Worm (Caenorhabditis elegans): Measurements from ENCODE around the gene acd-3.

ce11 chrX:14881119-14881518, 32.0 kb downstream of the acd-3 start, which contains the start of gene flp-8:
- no peak for TF ChIP-seq T20F7.1 (GFP tag; optimal IDR thresholded peaks at IDR 0.05)
- no peak for TF ChIP-seq nhr-28 (tag; optimal IDR thresholded peaks at IDR 0.05)
- no peak for TF ChIP-seq fkh-10 (GFP tag; optimal IDR thresholded peaks at IDR 0.05)
- TF ChIP-seq Y5F2A.4 (GFP tag; optimal IDR thresholded peaks at IDR 0.05): no peak
- no peak for TF ChIP-seq ztf-7 (tag; optimal IDR thresholded peaks at IDR 0.05)
- no peak for TF ChIP-seq aha-1 (tag)
- no peak for TF ChIP-seq ctbp-1 (GFP tag; IDR thresholded peaks at IDR 0.05)
- TF ChIP-seq dve-1 (tag; optimal IDR thresholded peaks at IDR 0.05; ENCODE audit: insufficient read depth): no peak
- TF ChIP-seq ama-1 (optimal IDR thresholded peaks at IDR 0.05): no peak

Measured in whole organism, L4 larva.